Worm (Caenorhabditis elegans): ENCODE data around the gene T05C7.8.

- TF ChIP-seq ceh-13 (GFP tag; optimal IDR thresholded peaks at IDR 0.05) (no peak), ama-1 (optimal IDR thresholded peaks at IDR 0.05) (no peak), aly-1 (tag; optimal IDR thresholded peaks at IDR 0.05) (no peak), F13C5.2 (tag; optimal IDR thresholded peaks at IDR 0.05) (no peak), hmbx-1 (tag; optimal IDR thresholded peaks at IDR 0.05) (no peak), ceh-36 (tag; optimal IDR thresholded peaks at IDR 0.05) (no peak), scrt-1 (GFP tag; IDR thresholded peaks at IDR 0.05) (no peak), flt-1 (GFP tag; IDR thresholded peaks at IDR 0.05) (no peak), tbx-37 (GFP tag; conservative IDR thresholded peaks at IDR 0.05) (no peak), B0310.2 (tag; optimal IDR thresholded peaks at IDR 0.05) (no peak), ets-7 (tag; optimal IDR thresholded peaks at IDR 0.05) (no peak), hnd-1 (tag; optimal IDR thresholded peaks at IDR 0.05) (no peak), pes-1 (GFP tag; IDR thresholded peaks at IDR 0.05) (no peak)
Measured at ce11 chrIV:102848-103247, 26.7 kb downstream of the T05C7.8 start.
